Worm (Caenorhabditis elegans) whole organism, L1 larva: ENCODE measurements around the gene H29C22.1.

ENCODE experiments used
- C04F5.9 ChIP-seq: sonication (generic microtip); optimal IDR thresholded peaks from 2 replicates; lab custom pipeline; 2016; ENCODE audit warnings: missing genetic modification characterization, missing compliant biosample characterization
- C16A3.4 ChIP-seq: fragments of 150-350 bp; optimal IDR thresholded peaks from 2 replicates; lab custom pipeline; 2014; ENCODE audit warnings: missing biosample characterization, missing genetic modification characterization
- F16B12.6 ChIP-seq: fragments of 150-350 bp; optimal IDR thresholded peaks from 2 replicates; lab custom pipeline; 2014; ENCODE audit warnings: missing biosample characterization, missing genetic modification characterization
- blmp-1 ChIP-seq: fragments of 150-350 bp; optimal IDR thresholded peaks from 2 replicates; lab custom pipeline; 2014; ENCODE audit warnings: missing biosample characterization, missing genetic modification characterization
- ceh-63 ChIP-seq: fragments of 200-800 bp; sonication (Bioruptor generic); optimal IDR thresholded peaks from 2 replicates; lab custom pipeline; 2018; ENCODE audit warnings: mild to moderate bottlenecking, missing genetic modification characterization, missing compliant biosample characterization
- ceh-82 ChIP-seq, 3 experiments: fragments of 150-350 bp in 1 of 3; sonication (generic microtip) in 2 of 3; optimal IDR thresholded peaks; 2 replicates each; lab custom pipeline; 2014 to 2017; ENCODE audit warnings: missing biosample characterization in 3 of 3, missing genetic modification characterization in 3 of 3
- ceh-88 ChIP-seq: fragments of 200-800 bp; sonication (Bioruptor generic); IDR thresholded peaks from 2 replicates; pipeline ENCODE4 v1.3.6; 2022; ENCODE audit warnings: missing genetic modification characterization, missing compliant biosample characterization
- dpl-1 ChIP-seq, 3 experiments: fragments of 150-350 bp in 2 of 3; sonication (generic microtip) in 1 of 3; optimal IDR thresholded peaks; 2 replicates each; lab custom pipeline; 2014 to 2017; ENCODE audit warnings: missing biosample characterization in 3 of 3, missing genetic modification characterization in 3 of 3, missing genetic modification reagents in 3 of 3
- efl-3 ChIP-seq: fragments of 200-800 bp; sonication (Bioruptor generic); optimal IDR thresholded peaks from 2 replicates; lab custom pipeline; 2018; ENCODE audit warnings: mild to moderate bottlenecking, missing genetic modification characterization, missing compliant biosample characterization
- egl-27 ChIP-seq, 2 experiments: fragments of 150-350 bp in 1 of 2; sonication (generic microtip); optimal IDR thresholded peaks; 3 replicates each; lab custom pipeline; 2017 to 2018; ENCODE audit warnings: missing biosample characterization in 2 of 2, missing genetic modification characterization in 2 of 2, missing genetic modification reagents in 2 of 2
- elt-2 ChIP-seq: sonication (generic microtip); optimal IDR thresholded peaks from 2 replicates; lab custom pipeline; 2016; ENCODE audit warnings: missing genetic modification characterization, mild to moderate bottlenecking, inconsistent platforms, missing compliant biosample characterization, missing genetic modification reagents
- elt-3 ChIP-seq, 6 experiments: fragments of 150-350 bp in 1 of 6; sonication (generic microtip); optimal IDR thresholded peaks; 2 replicates each; lab custom pipeline; 2017 to 2018; ENCODE audit warnings: missing biosample characterization in 6 of 6, missing genetic modification characterization in 6 of 6, inconsistent platforms in 1 of 6
- fkh-8 ChIP-seq: sonication (generic microtip); optimal IDR thresholded peaks from 2 replicates; lab custom pipeline; 2016; ENCODE audit warnings: mild to moderate bottlenecking, missing genetic modification characterization, missing compliant biosample characterization
- fos-1 ChIP-seq: fragments of 150-350 bp; optimal IDR thresholded peaks from 2 replicates; lab custom pipeline; 2014; ENCODE audit warnings: missing biosample characterization, missing genetic modification characterization
- hlh-4 ChIP-seq: sonication (generic microtip); optimal IDR thresholded peaks from 2 replicates; lab custom pipeline; 2016; ENCODE audit warnings: mild to moderate bottlenecking, missing genetic modification characterization, missing compliant biosample characterization
- irx-1 ChIP-seq: sonication (generic microtip); optimal IDR thresholded peaks from 2 replicates; lab custom pipeline; 2016; ENCODE audit warnings: missing genetic modification characterization, missing compliant biosample characterization
- jun-1 ChIP-seq: fragments of 150-350 bp; optimal IDR thresholded peaks from 2 replicates; lab custom pipeline; 2014; ENCODE audit warnings: missing biosample characterization, missing genetic modification reagents, missing genetic modification characterization
- lin-14 ChIP-seq: fragments of 200-800 bp; sonication (Bioruptor generic); optimal IDR thresholded peaks from 2 replicates; lab custom pipeline; 2018; ENCODE audit warnings: mild to moderate bottlenecking, missing genetic modification characterization, moderate library complexity, missing compliant biosample characterization
- lin-15B ChIP-seq: fragments of 150-350 bp; sonication (generic microtip); optimal IDR thresholded peaks from 3 replicates; lab custom pipeline; 2014; ENCODE audit warnings: missing biosample characterization, missing genetic modification characterization
- lin-35 ChIP-seq, 2 experiments: fragments of 150-350 bp; optimal IDR thresholded peaks; 2 replicates each; lab custom pipeline; 2014; ENCODE audit warnings: missing biosample characterization in 2 of 2, missing genetic modification characterization in 2 of 2, missing genetic modification reagents in 2 of 2
- lin-39 ChIP-seq: fragments of 150-350 bp; optimal IDR thresholded peaks from 2 replicates; lab custom pipeline; 2014; ENCODE audit warnings: missing biosample characterization, missing genetic modification reagents, missing genetic modification characterization
- mdl-1 ChIP-seq, 2 experiments: fragments of 150-350 bp; optimal IDR thresholded peaks; 2 replicates each; lab custom pipeline; 2014 to 2017; ENCODE audit warnings: missing biosample characterization in 2 of 2, missing genetic modification characterization in 2 of 2, inconsistent platforms in 1 of 2
- mep-1 ChIP-seq: fragments of 150-350 bp; optimal IDR thresholded peaks from 2 replicates; lab custom pipeline; 2014; ENCODE audit warnings: missing biosample characterization, missing genetic modification characterization
- nhr-20 ChIP-seq: sonication (generic microtip); optimal IDR thresholded peaks from 2 replicates; lab custom pipeline; 2016; ENCODE audit warnings: mild to moderate bottlenecking, missing genetic modification characterization, missing compliant biosample characterization
- nhr-237 ChIP-seq: fragments of 150-350 bp; optimal IDR thresholded peaks from 2 replicates; lab custom pipeline; 2014; ENCODE audit warnings: missing biosample characterization, missing genetic modification characterization
- nhr-28 ChIP-seq: fragments of 150-350 bp; optimal IDR thresholded peaks from 2 replicates; lab custom pipeline; 2014; ENCODE audit warnings: missing biosample characterization, missing genetic modification characterization
- nhr-71 ChIP-seq: sonication (generic microtip); optimal IDR thresholded peaks from 2 replicates; lab custom pipeline; 2016; ENCODE audit warnings: mild to moderate bottlenecking, missing genetic modification characterization, moderate library complexity, missing compliant biosample characterization
- nhr-76 ChIP-seq: sonication (generic microtip); optimal IDR thresholded peaks from 2 replicates; lab custom pipeline; 2017; ENCODE audit warnings: missing biosample characterization, missing genetic modification characterization
- nhr-90 ChIP-seq: sonication (generic microtip); optimal IDR thresholded peaks from 2 replicates; lab custom pipeline; 2016; ENCODE audit warnings: mild to moderate bottlenecking, missing genetic modification characterization, missing compliant biosample characterization; ENCODE audit not compliant: poor library complexity
- rnt-1 ChIP-seq: sonication (generic microtip); optimal IDR thresholded peaks from 2 replicates; lab custom pipeline; 2016; ENCODE audit warnings: mild to moderate bottlenecking, missing genetic modification characterization, moderate library complexity, missing compliant biosample characterization
- skn-1 ChIP-seq: fragments of 150-350 bp; optimal IDR thresholded peaks from 2 replicates; lab custom pipeline; 2014; ENCODE audit warnings: missing biosample characterization, missing genetic modification characterization
- snpc-4 ChIP-seq: fragments of 150-350 bp; optimal IDR thresholded peaks from 2 replicates; lab custom pipeline; 2014; ENCODE audit warnings: missing biosample characterization, missing genetic modification characterization
- snu-23 ChIP-seq: sonication (generic microtip); optimal IDR thresholded peaks from 2 replicates; lab custom pipeline; 2016; ENCODE audit warnings: missing genetic modification characterization, missing compliant biosample characterization
- swsn-7 ChIP-seq: sonication (generic microtip); optimal IDR thresholded peaks from 2 replicates; lab custom pipeline; 2016; ENCODE audit warnings: missing genetic modification characterization, missing compliant biosample characterization
- tbx-2 ChIP-seq: sonication (generic microtip); optimal IDR thresholded peaks from 2 replicates; lab custom pipeline; 2016; ENCODE audit warnings: missing genetic modification characterization, missing compliant biosample characterization
- unc-130 ChIP-seq: fragments of 150-350 bp; optimal IDR thresholded peaks from 2 replicates; lab custom pipeline; 2017; ENCODE audit warnings: missing biosample characterization, missing genetic modification characterization, inconsistent platforms
- unc-98 ChIP-seq: fragments of 200-800 bp; sonication (Bioruptor generic); IDR thresholded peaks from 2 replicates; pipeline ENCODE4 v1.3.6; 2022; ENCODE audit warnings: missing genetic modification characterization, missing compliant biosample characterization
- xbp-1 ChIP-seq: sonication (generic microtip); optimal IDR thresholded peaks from 2 replicates; lab custom pipeline; 2016; ENCODE audit warnings: missing genetic modification characterization, missing compliant biosample characterization

H29C22.1 gene

ce11 chrX:9274574-9274973 is 36.6 kb downstream of the H29C22.1 start, which contains the start of gene B0416.10:
Gene B0416.10, minus strand, starts transcription at chrX:9274674.
- TF ChIP-seq elt-2 (tag; lab: Kevin White, UChicago) (no peak), hlh-4 (no peak), tbx-2 (no peak), swsn-7 (tag; lab: Kevin White, UChicago) (no peak), fos-1 (tag; lab: Kevin White, UChicago) (no peak)

ce11 chrX:9271886-9272285 is 39.2 kb downstream of the H29C22.1 start:
- TF ChIP-seq irx-1 (tag; lab: Kevin White, UChicago), result no peak
- TF ChIP-seq nhr-237, result no peak
- peak in 1 of 3 experiments; percentile 39 for TF ChIP-seq ceh-82 (tag; optimal IDR thresholded peaks at IDR 0.05; lab: Kevin White, UChicago)
- TF ChIP-seq snpc-4, result no peak
- no peak for TF ChIP-seq swsn-7 (tag; lab: Kevin White, UChicago)
- no peak for TF ChIP-seq unc-98 (GFP tag; lab: Robert Waterston, UW)
- peak; percentile 75 for TF ChIP-seq elt-2 (tag; lab: Kevin White, UChicago)
- peak; percentile 81 for TF ChIP-seq F16B12.6
- TF ChIP-seq mep-1 (tag; lab: Kevin White, UChicago), result peak; percentile 29
- no peak for TF ChIP-seq ceh-63
- peak in 1 of 2 experiments; percentile 58 for TF ChIP-seq lin-35 (GFP tag; optimal IDR thresholded peaks at IDR 0.05; lab: Kevin White, UChicago)
- peak; percentile 39 for TF ChIP-seq nhr-71
- peak; percentile 27 for TF ChIP-seq jun-1 (tag; lab: Kevin White, UChicago)
- TF ChIP-seq nhr-28 (tag; lab: Kevin White, UChicago), result no peak
- TF ChIP-seq blmp-1 (tag; lab: Kevin White, UChicago), result peak; percentile 29
- no peak for TF ChIP-seq efl-3 (GFP tag; lab: Kevin White, UChicago)
- TF ChIP-seq rnt-1 (tag; lab: Kevin White, UChicago), result peak; percentile 14
- peak; percentile 34 for TF ChIP-seq nhr-90 (tag; lab: Kevin White, UChicago)
- peak; percentile 20 for TF ChIP-seq C16A3.4
- TF ChIP-seq xbp-1 (tag; lab: Kevin White, UChicago), result peak; percentile 1
- TF ChIP-seq skn-1, result no peak
- TF ChIP-seq lin-39 (tag; lab: Kevin White, UChicago), result no peak
- TF ChIP-seq snu-23 (GFP tag; lab: Kevin White, UChicago), result peak; percentile 48
- no peak for TF ChIP-seq nhr-76 (tag; lab: Kevin White, UChicago)
- TF ChIP-seq dpl-1 (GFP tag; optimal IDR thresholded peaks at IDR 0.05; lab: Kevin White, UChicago), result peak in 2 of 3 experiments; percentile 0 to 6
- TF ChIP-seq C04F5.9 (tag; lab: Kevin White, UChicago), result no peak
- TF ChIP-seq elt-3 (tag; optimal IDR thresholded peaks at IDR 0.05; lab: Kevin White, UChicago), result peak in 3 of 6 experiments; percentile 4 to 42 (median 14)
- TF ChIP-seq nhr-20 (tag; lab: Kevin White, UChicago), result peak; percentile 28

ce11 chrX:9270753-9271152 is 40.4 kb downstream of the H29C22.1 start, which contains the start of gene B0416.5:
Gene B0416.5, minus strand, starts transcription at chrX:9270853.
- TF ChIP-seq fkh-8 (tag; lab: Kevin White, UChicago) (no peak), unc-130 (tag; lab: Kevin White, UChicago) (no peak), nhr-71 (no peak), ceh-88 (no peak), nhr-90 (tag; lab: Kevin White, UChicago) (no peak), mdl-1 (tag; optimal IDR thresholded peaks at IDR 0.05; lab: Kevin White, UChicago) (no peak), lin-14 (GFP tag; lab: Kevin White, UChicago) (no peak), egl-27 (tag; optimal IDR thresholded peaks at IDR 0.05; lab: Kevin White, UChicago) (no peak), lin-15B (tag; lab: Kevin White, UChicago) (no peak), fos-1 (tag; lab: Kevin White, UChicago) (no peak)
